Worm (Caenorhabditis elegans) whole organism, midembryonic: Measurements from ENCODE around the gene JC8.16.

ENCODE experiments used
- T22C8.4 ChIP-seq: fragments of 200-800 bp; sonication (Bioruptor generic); IDR thresholded peaks from 2 replicates; pipeline ENCODE4 v1.3.6; 2022; ENCODE audit warnings: missing genetic modification characterization, missing compliant biosample characterization
- cog-1 ChIP-seq: sonication (generic microtip); optimal IDR thresholded peaks from 2 replicates; lab custom pipeline; 2016; ENCODE audit warnings: missing genetic modification characterization, missing compliant biosample characterization
- flt-1 ChIP-seq: fragments of 200-800 bp; sonication (Bioruptor generic); IDR thresholded peaks from 2 replicates; pipeline ENCODE4 v1.3.6; 2022; ENCODE audit warnings: missing genetic modification characterization, missing compliant biosample characterization
- klf-2 ChIP-seq: fragments of 200-800 bp; sonication (Bioruptor generic); conservative IDR thresholded peaks from 2 replicates; pipeline ENCODE4 v1.3.6; 2022; ENCODE audit warnings: missing genetic modification reagents, missing genetic modification characterization, missing compliant biosample characterization
- med-1 ChIP-seq: sonication (generic microtip); optimal IDR thresholded peaks from 2 replicates; lab custom pipeline; 2017; ENCODE audit warnings: missing genetic modification characterization, mild to moderate bottlenecking, missing compliant biosample characterization, antibody characterized with exemption, missing genetic modification reagents; ENCODE audit not compliant: insufficient read depth
- ref-1 ChIP-seq: fragments of 200-800 bp; sonication (Bioruptor generic); conservative IDR thresholded peaks from 2 replicates; pipeline ENCODE4 v1.3.6; 2022; ENCODE audit warnings: missing genetic modification reagents, missing genetic modification characterization, missing compliant biosample characterization
- tab-1 ChIP-seq: fragments of 200-800 bp; sonication (Bioruptor generic); IDR thresholded peaks from 2 replicates; pipeline ENCODE4 v1.3.6; 2022; ENCODE audit warnings: missing genetic modification characterization, missing compliant biosample characterization
- ztf-23 ChIP-seq: fragments of 200-800 bp; sonication (Bioruptor generic); IDR thresholded peaks from 2 replicates; pipeline ENCODE4 v1.3.6; 2022; ENCODE audit warnings: missing genetic modification reagents, missing genetic modification characterization, missing compliant biosample characterization
- ztf-29 ChIP-seq: fragments of 200-800 bp; sonication (Bioruptor generic); IDR thresholded peaks from 2 replicates; pipeline ENCODE4 v1.3.6; 2022; ENCODE audit warnings: missing genetic modification reagents, missing genetic modification characterization, missing compliant biosample characterization

Gene JC8.16

ce11 chrIV:13268385-13268784, 9.4 kb downstream of the JC8.16 start:
- no peak for TF ChIP-seq flt-1
- no peak for TF ChIP-seq tab-1
- no peak for TF ChIP-seq ref-1 (GFP tag; lab: Robert Waterston, UW)
- no peak for TF ChIP-seq med-1 (GFP tag; lab: Kevin White, UChicago)
- TF ChIP-seq ztf-29 (GFP tag; lab: Robert Waterston, UW): no peak
- no peak for TF ChIP-seq cog-1 (tag; lab: Kevin White, UChicago)
- no peak for TF ChIP-seq ztf-23 (GFP tag; lab: Robert Waterston, UW)
- TF ChIP-seq T22C8.4 (GFP tag; lab: Robert Waterston, UW): no peak
- no peak for TF ChIP-seq klf-2 (GFP tag; lab: Robert Waterston, UW)

- TF ChIP-seq ref-1 (GFP tag; lab: Robert Waterston, UW) (no peak), flt-1 (0 out of 2 replicates have a peak, but pooled peaks have one; percentile 32)
Observed at ce11 chrIV:13272494-13272893, 13.5 kb downstream of the JC8.16 start, which contains the start of gene unc-26. Gene unc-26 (minus strand): TSS chrIV:13272516.

ce11 chrIV:13282778-13283177, 23.8 kb downstream of the JC8.16 start, which contains the start of gene cpsf-3:
Gene cpsf-3 (minus strand): TSS chrIV:13282878.
- TF ChIP-seq ref-1 (GFP tag; lab: Robert Waterston, UW) (no peak), med-1 (GFP tag; lab: Kevin White, UChicago) (no peak), T22C8.4 (GFP tag; lab: Robert Waterston, UW) (no peak), cog-1 (tag; lab: Kevin White, UChicago) (no peak), flt-1 (no peak)

DNA sequence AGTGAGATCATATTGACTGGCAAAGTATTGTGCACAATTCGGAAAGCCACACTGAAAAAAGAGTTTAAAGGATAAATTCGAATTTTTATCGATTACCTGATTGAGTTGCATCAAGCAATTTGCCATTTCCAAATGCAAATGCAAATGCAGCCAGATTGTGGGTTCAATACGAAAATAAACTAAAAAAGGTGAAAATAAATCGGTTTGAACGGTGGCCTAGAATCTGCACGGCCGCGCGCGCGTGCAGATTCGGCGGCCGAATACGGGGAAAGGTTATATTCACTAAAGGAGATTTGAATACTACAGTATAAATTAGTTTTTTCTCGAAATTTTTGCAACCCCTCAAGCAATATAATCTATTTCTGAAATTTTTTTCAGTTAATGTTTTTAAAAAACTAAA, 30.3 kb downstream of the JC8.16 start, which contains the start of gene Y67H2A.10:
Gene Y67H2A.10, minus strand, starts transcription at position 184 of the 400 bp plus-strand sequence.
- no peak for TF ChIP-seq flt-1
- TF ChIP-seq ref-1 (GFP tag; lab: Robert Waterston, UW): no peak
- TF ChIP-seq tab-1: no peak
- TF ChIP-seq ztf-23 (GFP tag; lab: Robert Waterston, UW): no peak
- TF ChIP-seq cog-1 (tag; lab: Kevin White, UChicago): no peak
- TF ChIP-seq ztf-29 (GFP tag; lab: Robert Waterston, UW): no peak

DNA sequence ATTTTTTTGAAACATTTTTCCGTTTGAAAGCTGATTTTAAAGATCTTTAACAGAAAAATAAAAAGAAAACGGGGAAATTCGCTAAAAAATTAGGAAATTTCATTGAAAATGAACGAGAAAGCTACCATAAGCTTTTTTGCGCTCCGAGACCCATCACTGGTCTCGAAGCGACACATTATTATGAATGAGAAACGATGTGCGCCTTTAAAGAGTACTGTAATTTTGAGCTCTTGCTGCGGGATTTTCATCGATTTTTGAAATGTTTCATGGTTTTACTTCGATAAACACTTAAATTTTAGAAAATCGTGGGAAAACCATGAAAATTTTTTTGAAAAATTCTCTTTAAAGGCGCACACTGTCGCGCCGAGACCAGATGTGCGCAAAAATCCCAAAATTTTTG, 31.3 kb downstream of the JC8.16 start:
- TF ChIP-seq T22C8.4 (GFP tag; lab: Robert Waterston, UW) (no peak), flt-1 (no peak), med-1 (GFP tag; lab: Kevin White, UChicago) (no peak), cog-1 (tag; lab: Kevin White, UChicago) (no peak), ztf-29 (GFP tag; lab: Robert Waterston, UW) (no peak), ztf-23 (GFP tag; lab: Robert Waterston, UW) (no peak), klf-2 (GFP tag; lab: Robert Waterston, UW) (no peak), tab-1 (no peak), ref-1 (GFP tag; lab: Robert Waterston, UW) (no peak)

DNA sequence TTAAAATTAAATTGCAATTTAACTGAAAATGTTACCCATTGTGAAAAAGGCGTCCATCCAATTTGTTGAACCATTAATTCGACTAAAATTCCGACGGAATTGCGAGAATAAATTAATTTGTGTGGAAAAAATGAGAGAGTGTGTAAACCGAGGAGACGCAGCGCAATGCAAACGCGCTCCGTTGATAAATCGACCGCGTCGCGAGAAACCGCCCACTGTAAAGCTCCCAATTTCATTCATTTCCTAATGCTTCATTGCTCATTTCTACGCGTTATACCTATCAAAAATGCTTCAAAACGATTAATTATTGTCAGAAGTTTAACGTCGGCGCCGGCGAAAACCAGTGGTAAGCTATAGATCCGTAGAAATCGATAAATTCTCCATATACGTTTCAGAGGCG, 38.8 kb downstream of the JC8.16 start, which contains the start of the genes Y67H2A.2 and micu-1:
Gene Y67H2A.2, minus strand, starts transcription at position 74 of the 400 bp plus-strand sequence.
Gene micu-1, plus strand, starts transcription at position 181 of the 400 bp plus-strand sequence.
- peak; percentile 71; the same call in 1 of the 2 replicates for TF ChIP-seq tab-1
- TF ChIP-seq cog-1 (tag; lab: Kevin White, UChicago): no peak
- TF ChIP-seq med-1 (GFP tag; lab: Kevin White, UChicago): no peak
- no peak for TF ChIP-seq klf-2 (GFP tag; lab: Robert Waterston, UW)
- no peak for TF ChIP-seq flt-1
- TF ChIP-seq ztf-29 (GFP tag; lab: Robert Waterston, UW): no peak
- no peak for TF ChIP-seq T22C8.4 (GFP tag; lab: Robert Waterston, UW)
- no peak for TF ChIP-seq ref-1 (GFP tag; lab: Robert Waterston, UW)
- TF ChIP-seq ztf-23 (GFP tag; lab: Robert Waterston, UW): peak; percentile 64; the same call in 1 of the 2 replicates

DNA sequence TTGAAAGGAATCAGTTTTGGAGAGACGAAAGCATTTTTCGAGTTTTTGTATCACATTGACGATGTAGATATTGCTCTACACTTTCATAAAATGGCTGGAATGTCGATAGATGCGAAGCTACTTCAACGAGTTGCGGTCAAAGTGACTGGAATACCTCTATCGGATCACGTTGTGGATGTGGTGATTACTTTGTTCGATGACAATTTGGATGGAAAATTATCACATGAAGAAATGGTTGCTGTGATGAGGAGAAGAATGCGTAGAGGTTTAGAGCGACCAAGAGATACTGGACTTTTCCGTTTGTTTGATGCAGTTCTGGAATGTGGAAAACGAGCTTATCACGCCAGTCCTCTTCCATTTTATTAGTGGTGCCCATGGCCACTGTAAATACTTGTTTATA, 40.7 kb downstream of the JC8.16 start:
- no peak for TF ChIP-seq med-1 (GFP tag; lab: Kevin White, UChicago)
- no peak for TF ChIP-seq ref-1 (GFP tag; lab: Robert Waterston, UW)
- TF ChIP-seq cog-1 (tag; lab: Kevin White, UChicago): no peak
- no peak for TF ChIP-seq tab-1
- no peak for TF ChIP-seq klf-2 (GFP tag; lab: Robert Waterston, UW)
- TF ChIP-seq flt-1: no peak
- no peak for TF ChIP-seq ztf-23 (GFP tag; lab: Robert Waterston, UW)
- no peak for TF ChIP-seq ztf-29 (GFP tag; lab: Robert Waterston, UW)

DNA sequence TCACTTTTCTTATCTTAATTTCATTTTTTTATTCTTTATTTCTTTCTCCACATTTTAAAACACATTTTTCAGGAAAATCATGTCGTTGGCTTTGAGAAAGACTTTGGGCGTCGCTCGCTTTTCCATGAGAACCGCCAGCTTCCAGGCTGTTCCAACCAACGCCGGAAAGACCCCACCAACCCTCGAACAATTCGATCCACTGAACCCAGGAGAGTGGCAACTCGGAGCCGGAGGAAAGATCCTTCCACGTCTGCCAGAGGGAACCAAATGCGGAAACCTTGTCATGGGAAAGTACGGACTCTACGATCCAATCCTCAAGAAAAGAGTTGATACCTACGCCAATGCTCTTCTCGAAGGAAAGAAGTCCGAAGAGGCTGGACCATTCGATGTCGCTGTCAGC, 41.1 kb downstream of the JC8.16 start, which contains the start of gene kdp-1:
Gene kdp-1, plus strand, starts transcription at position 80 of the 400 bp plus-strand sequence.
- TF ChIP-seq tab-1: no peak
- TF ChIP-seq klf-2 (GFP tag; lab: Robert Waterston, UW): no peak
- no peak for TF ChIP-seq flt-1
- TF ChIP-seq cog-1 (tag; lab: Kevin White, UChicago): no peak
- no peak for TF ChIP-seq T22C8.4 (GFP tag; lab: Robert Waterston, UW)
- no peak for TF ChIP-seq med-1 (GFP tag; lab: Kevin White, UChicago)
- TF ChIP-seq ztf-23 (GFP tag; lab: Robert Waterston, UW): no peak
- no peak for TF ChIP-seq ref-1 (GFP tag; lab: Robert Waterston, UW)
- TF ChIP-seq ztf-29 (GFP tag; lab: Robert Waterston, UW): no peak

- no peak for TF ChIP-seq ztf-29 (GFP tag; lab: Robert Waterston, UW)
- no peak for TF ChIP-seq flt-1
- no peak for TF ChIP-seq klf-2 (GFP tag; lab: Robert Waterston, UW)
- TF ChIP-seq tab-1: no peak
- TF ChIP-seq T22C8.4 (GFP tag; lab: Robert Waterston, UW): no peak
- no peak for TF ChIP-seq ref-1 (GFP tag; lab: Robert Waterston, UW)
- no peak for TF ChIP-seq cog-1 (tag; lab: Kevin White, UChicago)
- no peak for TF ChIP-seq med-1 (GFP tag; lab: Kevin White, UChicago)
- TF ChIP-seq ztf-23 (GFP tag; lab: Robert Waterston, UW): no peak
Observed at ce11 chrIV:13300591-13300990, 41.6 kb downstream of the JC8.16 start, which contains the start of gene csn-6. Gene csn-6 (plus strand): TSS chrIV:13300824.
